Worm (Caenorhabditis elegans) whole organism, young adult: ENCODE data around the gene mrpl-37.

ENCODE experiments used
- C17E4.6 ChIP-seq: fragments of 200-800 bp; sonication (Bioruptor generic); IDR thresholded peaks from 2 replicates; pipeline ENCODE4 v1.3.6; 2022; ENCODE audit warnings: missing genetic modification reagents, missing genetic modification characterization, missing compliant biosample characterization
- F10E7.11 ChIP-seq: sonication (generic microtip); optimal IDR thresholded peaks from 2 replicates; lab custom pipeline; 2017; ENCODE audit warnings: mild to moderate bottlenecking, missing genetic modification characterization, moderate library complexity, missing compliant biosample characterization
- F22D6.2 ChIP-seq: sonication (generic microtip); optimal IDR thresholded peaks from 2 replicates; lab custom pipeline; 2016; ENCODE audit warnings: mild to moderate bottlenecking, missing genetic modification characterization, missing compliant biosample characterization
- F33H1.4 ChIP-seq: fragments of 200-800 bp; sonication (Bioruptor generic); IDR thresholded peaks from 2 replicates; pipeline ENCODE4 v1.3.6; 2022; ENCODE audit warnings: missing genetic modification reagents, missing genetic modification characterization, missing compliant biosample characterization
- F49E8.2 ChIP-seq: sonication (generic microtip); optimal IDR thresholded peaks from 3 replicates; lab custom pipeline; 2017; ENCODE audit warnings: missing genetic modification characterization, mild to moderate bottlenecking, missing compliant biosample characterization, antibody characterized with exemption, moderate library complexity; ENCODE audit not compliant: insufficient read depth
- F52B5.7 ChIP-seq: sonication (generic microtip); optimal IDR thresholded peaks from 2 replicates; lab custom pipeline; 2016; ENCODE audit warnings: mild to moderate bottlenecking, missing genetic modification characterization, missing compliant biosample characterization
- F57C9.4 ChIP-seq: sonication (generic microtip); optimal IDR thresholded peaks from 2 replicates; lab custom pipeline; 2017; ENCODE audit warnings: mild to moderate bottlenecking, missing genetic modification characterization, missing compliant biosample characterization
- Y53F4B.3 ChIP-seq: fragments of 200-800 bp; sonication (Bioruptor generic); IDR thresholded peaks from 2 replicates; pipeline ENCODE4 v1.3.6; 2022; ENCODE audit warnings: missing genetic modification reagents, missing genetic modification characterization, missing compliant biosample characterization
- Y53G8AR.9 ChIP-seq: fragments of 200-800 bp; sonication (Bioruptor generic); conservative IDR thresholded peaks from 2 replicates; pipeline ENCODE4 v1.3.6; 2022; ENCODE audit warnings: missing genetic modification reagents, missing genetic modification characterization, missing compliant biosample characterization
- Y56A3A.18 ChIP-seq: fragments of 200-800 bp; sonication (Bioruptor generic); IDR thresholded peaks from 2 replicates; pipeline ENCODE4 v1.3.6; 2022; ENCODE audit warnings: missing genetic modification reagents, missing genetic modification characterization, missing compliant biosample characterization
- Y79H2A.3 ChIP-seq: fragments of 200-800 bp; sonication (Bioruptor generic); conservative IDR thresholded peaks from 2 replicates; pipeline ENCODE4 v1.3.6; 2022; ENCODE audit warnings: missing genetic modification reagents, missing genetic modification characterization, missing compliant biosample characterization
- ZK185.1 ChIP-seq: sonication (generic microtip); optimal IDR thresholded peaks from 2 replicates; lab custom pipeline; 2016; ENCODE audit warnings: mild to moderate bottlenecking, missing genetic modification characterization, missing compliant biosample characterization; ENCODE audit not compliant: poor library complexity, severe bottlenecking
- akir-1 ChIP-seq: fragments of 200-800 bp; sonication (Bioruptor generic); optimal IDR thresholded peaks from 2 replicates; lab custom pipeline; 2018; ENCODE audit warnings: mild to moderate bottlenecking, missing genetic modification characterization, moderate library complexity, missing compliant biosample characterization
- ama-1 ChIP-seq, 3 experiments: fragments of 150-350 bp in 1 of 3; sonication (generic microtip) in 2 of 3; optimal IDR thresholded peaks; 2 replicates each; lab custom pipeline; 2014 to 2018; ENCODE audit warnings: missing biosample characterization in 2 of 3, missing genetic modification characterization in 2 of 3, missing genetic modification reagents in 2 of 3
- attf-3 ChIP-seq: fragments of 200-800 bp; sonication (Bioruptor generic); conservative IDR thresholded peaks from 2 replicates; pipeline ENCODE4 v1.3.6; 2022; ENCODE audit warnings: missing genetic modification reagents, missing genetic modification characterization, missing compliant biosample characterization
- attf-5 ChIP-seq: fragments of 200-800 bp; sonication (Bioruptor generic); optimal IDR thresholded peaks from 2 replicates; lab custom pipeline; 2018; ENCODE audit warnings: mild to moderate bottlenecking, missing genetic modification characterization, missing compliant biosample characterization
- attf-6 ChIP-seq: fragments of 200-800 bp; sonication (Bioruptor generic); IDR thresholded peaks from 2 replicates; pipeline ENCODE4 v1.3.6; 2022; ENCODE audit warnings: missing genetic modification reagents, missing genetic modification characterization, missing compliant biosample characterization
- cebp-2 ChIP-seq: fragments of 200-800 bp; sonication (Bioruptor generic); IDR thresholded peaks from 2 replicates; pipeline ENCODE4 v1.3.6; 2022; ENCODE audit warnings: missing genetic modification characterization, missing compliant biosample characterization
- dox-1 ChIP-seq: fragments of 200-800 bp; sonication (Bioruptor generic); IDR thresholded peaks from 2 replicates; pipeline ENCODE4 v1.3.6; 2022; ENCODE audit warnings: missing genetic modification reagents, missing genetic modification characterization, missing compliant biosample characterization
- egrh-3 ChIP-seq: fragments of 200-800 bp; sonication (Bioruptor generic); IDR thresholded peaks from 2 replicates; pipeline ENCODE4 v1.3.6; 2022; ENCODE audit warnings: missing genetic modification reagents, missing genetic modification characterization, missing compliant biosample characterization
- fkh-3 ChIP-seq: sonication (generic microtip); optimal IDR thresholded peaks from 2 replicates; lab custom pipeline; 2016; ENCODE audit warnings: mild to moderate bottlenecking, missing genetic modification characterization, missing compliant biosample characterization
- him-1 ChIP-seq: sonication (generic microtip); optimal IDR thresholded peaks from 2 replicates; lab custom pipeline; 2016; ENCODE audit warnings: missing genotype, missing genetic modification reagents, missing genetic modification characterization, missing compliant biosample characterization
- hlh-12 ChIP-seq: sonication (generic microtip); optimal IDR thresholded peaks from 2 replicates; lab custom pipeline; 2016; ENCODE audit warnings: missing genetic modification characterization, missing compliant biosample characterization
- hlh-26 ChIP-seq: fragments of 200-800 bp; sonication (Bioruptor generic); conservative IDR thresholded peaks from 2 replicates; pipeline ENCODE4 v1.3.6; 2022; ENCODE audit warnings: missing genetic modification reagents, missing genetic modification characterization, missing compliant biosample characterization
- hmg-1.2 ChIP-seq: fragments of 200-800 bp; sonication (Bioruptor generic); IDR thresholded peaks from 2 replicates; pipeline ENCODE4 v1.3.6; 2022; ENCODE audit warnings: missing genetic modification reagents, missing genetic modification characterization, missing compliant biosample characterization
- hsf-1 ChIP-seq: fragments of 200-800 bp; sonication (Bioruptor generic); IDR thresholded peaks from 2 replicates; pipeline ENCODE4 v1.3.6; 2022; ENCODE audit warnings: missing genetic modification reagents, missing genetic modification characterization, missing compliant biosample characterization
- lin-35 ChIP-seq, 3 experiments: fragments of 150-350 bp in 2 of 3; sonication (generic microtip) in 1 of 3; optimal IDR thresholded peaks; 2 replicates each; lab custom pipeline; 2014 to 2018; ENCODE audit warnings: missing biosample characterization in 3 of 3, missing genetic modification characterization in 3 of 3, missing genetic modification reagents in 3 of 3
- lsl-1 ChIP-seq: fragments of 200-800 bp; sonication (Bioruptor generic); optimal IDR thresholded peaks from 2 replicates; lab custom pipeline; 2018; ENCODE audit warnings: mild to moderate bottlenecking, missing genetic modification characterization, moderate library complexity, missing compliant biosample characterization
- madf-6 ChIP-seq: fragments of 200-800 bp; sonication (Bioruptor generic); IDR thresholded peaks from 2 replicates; pipeline ENCODE4 v1.3.6; 2022; ENCODE audit warnings: missing genetic modification reagents, missing genetic modification characterization, missing compliant biosample characterization
- mxl-1 ChIP-seq: sonication (generic microtip); optimal IDR thresholded peaks from 2 replicates; lab custom pipeline; 2016; ENCODE audit warnings: missing genetic modification characterization, missing compliant biosample characterization
- nfya-2 ChIP-seq: fragments of 200-800 bp; sonication (Bioruptor generic); IDR thresholded peaks from 2 replicates; pipeline ENCODE4 v1.3.6; 2022; ENCODE audit warnings: missing genetic modification reagents, missing genetic modification characterization, missing compliant biosample characterization
- nfyb-1 ChIP-seq: fragments of 200-800 bp; sonication (Bioruptor generic); IDR thresholded peaks from 2 replicates; pipeline ENCODE4 v1.3.6; 2022; ENCODE audit warnings: missing genetic modification reagents, missing genetic modification characterization, missing compliant biosample characterization
- nhr-179 ChIP-seq: sonication (generic microtip); optimal IDR thresholded peaks from 2 replicates; lab custom pipeline; 2016; ENCODE audit warnings: mild to moderate bottlenecking, missing genetic modification characterization, missing compliant biosample characterization
- nhr-27 ChIP-seq: fragments of 200-800 bp; sonication (Bioruptor generic); optimal IDR thresholded peaks from 2 replicates; lab custom pipeline; 2018; ENCODE audit warnings: mild to moderate bottlenecking, missing genetic modification characterization, moderate library complexity, missing compliant biosample characterization
- nhr-90 ChIP-seq: sonication (generic microtip); optimal IDR thresholded peaks from 2 replicates; lab custom pipeline; 2016; ENCODE audit warnings: missing genotype, mild to moderate bottlenecking, missing genetic modification characterization, missing compliant biosample characterization
- pha-4 ChIP-seq: fragments of 150-350 bp; sonication (generic microtip); optimal IDR thresholded peaks from 2 replicates; lab custom pipeline; 2014; ENCODE audit warnings: missing biosample characterization, missing genetic modification reagents, missing genetic modification characterization
- rec-8 ChIP-seq, 2 experiments: sonication (generic microtip); optimal IDR thresholded peaks; 2 replicates each; lab custom pipeline; 2016; ENCODE audit warnings: mild to moderate bottlenecking in 2 of 2, missing genetic modification characterization in 2 of 2, missing genetic modification reagents in 2 of 2, missing genotype in 2 of 2, missing biosample characterization in 1 of 2, missing compliant biosample characterization in 1 of 2, moderate library complexity in 1 of 2
- snpc-3.4 ChIP-seq: sonication (generic microtip); optimal IDR thresholded peaks from 2 replicates; lab custom pipeline; 2017; ENCODE audit warnings: missing genetic modification characterization, mild to moderate bottlenecking, missing compliant biosample characterization, antibody characterized with exemption, moderate library complexity, missing genotype, missing genetic modification reagents
- tbp1 ChIP-seq: fragments of 200-800 bp; sonication (Bioruptor generic); optimal IDR thresholded peaks from 2 replicates; lab custom pipeline; 2018; ENCODE audit warnings: mild to moderate bottlenecking, missing genetic modification characterization, missing compliant biosample characterization
- xnd-1 ChIP-seq: sonication (generic microtip); optimal IDR thresholded peaks from 2 replicates; lab custom pipeline; 2016; ENCODE audit warnings: missing genotype, missing genetic modification reagents, missing genetic modification characterization, missing compliant biosample characterization
- zfh-2 ChIP-seq: fragments of 200-800 bp; sonication (Bioruptor generic); conservative IDR thresholded peaks from 2 replicates; pipeline ENCODE4 v1.3.6; 2022; ENCODE audit warnings: missing genetic modification reagents, missing genetic modification characterization, missing compliant biosample characterization
- ztf-22 ChIP-seq: fragments of 200-800 bp; sonication (Bioruptor generic); optimal IDR thresholded peaks from 2 replicates; lab custom pipeline; 2018; ENCODE audit warnings: mild to moderate bottlenecking, missing genetic modification characterization, moderate library complexity, missing compliant biosample characterization
- ztf-25 ChIP-seq: fragments of 200-800 bp; sonication (Bioruptor generic); IDR thresholded peaks from 2 replicates; pipeline ENCODE4 v1.3.6; 2022; ENCODE audit warnings: missing genetic modification reagents, missing genetic modification characterization, missing compliant biosample characterization

mrpl-37 gene

DNA sequence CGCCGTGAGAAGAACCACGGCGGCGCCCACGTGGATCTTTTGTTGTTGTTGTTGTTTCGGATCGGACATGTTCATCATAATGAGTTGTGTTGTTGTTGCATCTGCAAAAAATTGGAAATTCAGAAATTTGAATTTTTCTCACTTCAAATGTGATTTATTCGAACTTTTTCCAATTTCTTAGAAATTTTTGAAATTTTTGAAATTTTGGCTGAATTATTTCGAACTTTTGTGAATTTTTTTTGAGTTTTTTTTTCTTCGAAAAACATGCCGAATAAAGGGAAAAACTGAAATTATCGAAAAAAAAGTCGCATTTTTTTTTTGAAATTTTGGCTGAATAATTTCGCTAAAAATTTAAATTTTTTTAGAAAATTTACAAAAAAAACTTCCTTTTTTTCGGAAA lies 43.8 kb downstream of the mrpl-37 start, which contains the start of gene snx-14:
snx-14 (minus strand) TSS at position 101 of the 400 bp plus-strand sequence.
- TF ChIP-seq dox-1 (no peak), mxl-1 (tag; lab: Kevin White, UChicago) (no peak), C17E4.6 (no peak), Y56A3A.18 (GFP tag; lab: Robert Waterston, UW) (no peak), pha-4 (tag; lab: Kevin White, UChicago) (no peak), F52B5.7 (tag; lab: Kevin White, UChicago) (no peak), nhr-179 (tag; lab: Kevin White, UChicago) (no peak)

DNA sequence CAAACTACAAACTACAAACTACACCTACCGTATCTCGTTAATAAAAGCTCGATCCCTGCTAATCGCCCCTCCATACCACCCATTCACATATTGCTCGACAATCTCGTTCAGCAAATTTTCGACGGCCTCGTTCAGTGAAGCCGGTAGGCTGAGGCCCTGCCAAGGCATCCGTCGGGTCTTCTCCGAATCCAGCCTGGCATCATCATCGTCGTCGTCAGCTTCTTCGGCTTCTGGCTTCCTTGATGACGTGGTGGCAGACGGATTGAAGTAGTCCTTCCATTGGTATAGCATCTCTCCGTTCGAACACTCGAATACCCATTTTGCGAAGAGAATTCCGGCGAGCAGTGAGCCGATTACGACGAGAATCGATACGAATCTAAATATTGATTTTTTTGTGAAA lies 44.2 kb downstream of the mrpl-37 start:
- no peak for TF ChIP-seq akir-1 (GFP tag; lab: Kevin White, UChicago)
- TF ChIP-seq zfh-2: peak; percentile 63; the same call in 1 of the 2 replicates
- no peak for TF ChIP-seq F57C9.4

DNA sequence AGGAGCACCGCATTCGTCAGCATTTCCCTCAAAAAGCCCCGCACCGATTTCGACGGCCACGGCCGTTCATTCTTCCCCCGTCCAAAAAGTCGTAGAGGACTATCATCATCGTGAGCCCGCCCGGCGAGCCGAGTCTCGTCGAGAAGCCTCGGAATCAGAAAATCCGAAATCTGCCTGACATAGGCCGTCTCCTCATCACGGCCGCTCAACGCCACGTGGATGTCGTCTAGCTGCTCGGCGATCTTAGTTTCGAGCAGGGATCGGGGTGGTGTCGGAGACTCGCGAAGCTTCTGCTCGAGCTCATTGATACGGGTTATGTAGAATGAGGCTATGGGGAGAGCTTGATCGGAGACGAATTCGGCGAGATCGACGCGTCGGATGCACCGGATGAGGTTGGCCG lies 45.7 kb downstream of the mrpl-37 start:
- peak; percentile 87 for TF ChIP-seq zfh-2
- no peak for TF ChIP-seq xnd-1 (tag; lab: Kevin White, UChicago)
- TF ChIP-seq egrh-3 (GFP tag; lab: Robert Waterston, UW): peak; percentile 55; the same call in 1 of the 2 replicates
- TF ChIP-seq Y53G8AR.9: no peak
- TF ChIP-seq, all 124 proteins: peak for 2

DNA sequence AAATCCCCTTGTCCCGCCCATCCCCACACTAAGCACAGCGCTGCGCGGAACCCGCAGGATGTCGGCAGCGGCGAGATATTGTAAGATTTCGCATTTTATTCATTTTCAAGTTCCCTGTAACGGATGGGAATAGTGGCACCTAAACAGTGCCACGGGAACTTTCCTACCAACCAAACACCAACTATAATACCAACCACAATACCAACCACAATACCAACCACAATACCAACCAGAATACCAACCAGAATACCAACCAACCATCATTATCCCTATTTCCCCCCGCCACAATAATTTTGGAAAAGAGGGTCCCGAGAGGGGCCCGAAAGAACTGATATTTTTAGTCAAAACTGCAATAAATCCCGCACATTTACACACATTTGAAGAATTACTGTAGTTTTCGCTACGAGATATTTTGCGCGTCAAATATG lies 52.9 kb downstream of the mrpl-37 start:
- TF ChIP-seq nhr-27 (tag; lab: Kevin White, UChicago) (no peak), F49E8.2 (tag; lab: Kevin White, UChicago) (peak; percentile 84), hlh-26 (GFP tag; lab: Robert Waterston, UW) (no peak), F22D6.2 (tag; lab: Kevin White, UChicago) (no peak), madf-6 (GFP tag; lab: Robert Waterston, UW) (peak; percentile 83), attf-5 (GFP tag; lab: Kevin White, UChicago) (no peak), F10E7.11 (peak; percentile 29), F33H1.4 (GFP tag; lab: Robert Waterston, UW) (peak; percentile 60), ztf-22 (no peak), tbp1 (GFP tag; lab: Kevin White, UChicago) (peak; percentile 76), dox-1 (peak; percentile 68), rec-8 (tag; optimal IDR thresholded peaks at IDR 0.05; lab: Kevin White, UChicago) (peak in 1 of 2 experiments; percentile 51), nhr-90 (tag; lab: Kevin White, UChicago) (no peak), him-1 (tag; lab: Kevin White, UChicago) (peak; percentile 99), hlh-12 (tag; lab: Kevin White, UChicago) (no peak), lin-35 (GFP tag; optimal IDR thresholded peaks at IDR 0.05; lab: Kevin White, UChicago) (no peak), hmg-1.2 (GFP tag; lab: Robert Waterston, UW) (peak; percentile 93), hsf-1 (GFP tag; lab: Robert Waterston, UW) (peak; percentile 68), snpc-3.4 (peak; percentile 97), attf-3 (GFP tag; lab: Robert Waterston, UW) (no peak), cebp-2 (0 out of 2 replicates have a peak, but pooled peaks have one; percentile 8), fkh-3 (tag; lab: Kevin White, UChicago) (no peak), ZK185.1 (tag; lab: Kevin White, UChicago) (no peak), attf-6 (GFP tag; lab: Robert Waterston, UW) (peak; percentile 96), nfyb-1 (no peak; the same call in 1 of the 2 replicates), ztf-25 (peak; percentile 81; the same call in 1 of the 2 replicates), nfya-2 (GFP tag; lab: Robert Waterston, UW) (peak; percentile 88; the same call in 1 of the 2 replicates), ama-1 (optimal IDR thresholded peaks at IDR 0.05; lab: Kevin White, UChicago) (peak; percentile 54), ama-1 (GFP tag; optimal IDR thresholded peaks at IDR 0.05; lab: Kevin White, UChicago) (peak in 1 of 2 experiments; percentile 27), Y79H2A.3 (peak; percentile 76), Y53F4B.3 (0 out of 2 replicates have a peak, but pooled peaks have one; percentile 15), lsl-1 (GFP tag; lab: Kevin White, UChicago) (peak; percentile 76)
